Worm (Caenorhabditis elegans) whole organism, L4 larva: ENCODE results near the gene F13A2.3.
A peak's percentile ranks its signal among the peaks of the same experiment; 100 is the strongest.

Source experiments
- T26A8.4 ChIP-seq: fragments of 200-800 bp; sonication (Bioruptor generic); IDR thresholded peaks from 2 replicates; pipeline ENCODE4 v1.3.6; 2022; ENCODE audit warnings: missing genetic modification characterization, missing compliant biosample characterization
- Y48G9A.11 ChIP-seq: fragments of 200-800 bp; sonication (Bioruptor generic); IDR thresholded peaks from 2 replicates; pipeline ENCODE4 v1.3.6; 2022; ENCODE audit warnings: missing genetic modification reagents, missing genetic modification characterization, missing compliant biosample characterization
- attf-4 ChIP-seq: sonication (generic microtip); optimal IDR thresholded peaks from 3 replicates; lab custom pipeline; 2017; ENCODE audit warnings: missing biosample characterization, missing genetic modification characterization
- ceh-62 ChIP-seq: sonication (generic microtip); optimal IDR thresholded peaks from 2 replicates; lab custom pipeline; 2017; ENCODE audit warnings: missing biosample characterization, missing genetic modification characterization
- ces-1 ChIP-seq: fragments of 150-350 bp; sonication (generic microtip); optimal IDR thresholded peaks from 4 replicates; lab custom pipeline; 2014; ENCODE audit warnings: missing biosample characterization, missing genetic modification reagents, missing genetic modification characterization
- daf-8 ChIP-seq: fragments of 200-800 bp; sonication (Bioruptor generic); IDR thresholded peaks from 2 replicates; pipeline ENCODE4 v1.3.6; 2022; ENCODE audit warnings: missing genetic modification characterization, missing compliant biosample characterization
- dmd-6 ChIP-seq: fragments of 200-800 bp; sonication (Bioruptor generic); IDR thresholded peaks from 2 replicates; pipeline ENCODE4 v1.3.6; 2022; ENCODE audit warnings: missing genetic modification reagents, missing genetic modification characterization, missing compliant biosample characterization
- egl-43 ChIP-seq: fragments of 200-800 bp; sonication (Bioruptor generic); IDR thresholded peaks from 2 replicates; pipeline ENCODE4 v1.3.6; 2022; ENCODE audit warnings: missing genetic modification reagents, missing genetic modification characterization, missing compliant biosample characterization
- hlh-30 ChIP-seq: sonication (generic microtip); optimal IDR thresholded peaks from 2 replicates; lab custom pipeline; 2017; ENCODE audit warnings: antibody characterized with exemption, mild to moderate bottlenecking, missing genetic modification characterization, missing compliant biosample characterization; ENCODE audit not compliant: insufficient read depth
- lin-13 ChIP-seq: fragments of 150-350 bp; optimal IDR thresholded peaks from 2 replicates; lab custom pipeline; 2014; ENCODE audit warnings: missing biosample characterization, missing genetic modification reagents, missing genetic modification characterization
- lin-15B ChIP-seq: fragments of 150-350 bp; sonication (generic microtip); optimal IDR thresholded peaks from 3 replicates; lab custom pipeline; 2014; ENCODE audit warnings: missing biosample characterization, missing genetic modification characterization
- lin-38 ChIP-seq: fragments of 200-800 bp; sonication (Bioruptor generic); IDR thresholded peaks from 2 replicates; pipeline ENCODE4 v1.3.6; 2022; ENCODE audit warnings: missing genetic modification reagents, missing genetic modification characterization, missing compliant biosample characterization
- lsy-2 ChIP-seq, 2 experiments: fragments of 150-350 bp in 1 of 2; sonication (generic microtip) in 1 of 2; optimal IDR thresholded peaks; 2 replicates each; lab custom pipeline; 2014 to 2017; ENCODE audit warnings: missing biosample characterization in 2 of 2, missing genetic modification characterization in 2 of 2
- madf-5 ChIP-seq, 2 experiments: fragments of 200-800 bp; sonication (Bioruptor generic); IDR thresholded peaks; 2 replicates each; pipeline ENCODE4 v1.3.6; 2022; ENCODE audit warnings: missing compliant biosample characterization in 2 of 2, missing genetic modification characterization in 2 of 2
- mdl-1 ChIP-seq, 2 experiments: fragments of 150-350 bp in 1 of 2; sonication (generic microtip) in 1 of 2; optimal IDR thresholded peaks; 2 replicates each; lab custom pipeline; 2014 to 2017; ENCODE audit warnings: missing biosample characterization in 2 of 2, missing genetic modification characterization in 2 of 2
- mxl-2 ChIP-seq: fragments of 200-800 bp; sonication (Bioruptor generic); conservative IDR thresholded peaks from 2 replicates; pipeline ENCODE4 v1.3.6; 2022; ENCODE audit warnings: missing genetic modification reagents, missing genetic modification characterization, missing compliant biosample characterization
- nhr-25 ChIP-seq: sonication (generic microtip); optimal IDR thresholded peaks from 2 replicates; lab custom pipeline; 2017; ENCODE audit warnings: missing genetic modification characterization, mild to moderate bottlenecking, missing compliant biosample characterization, antibody characterized with exemption, moderate library complexity, borderline replicate concordance; ENCODE audit not compliant: insufficient read depth
- nhr-28 ChIP-seq: fragments of 150-350 bp; optimal IDR thresholded peaks from 2 replicates; lab custom pipeline; 2014; ENCODE audit warnings: missing biosample characterization, missing genetic modification characterization
- rbr-2 ChIP-seq: sonication (generic microtip); optimal IDR thresholded peaks from 2 replicates; lab custom pipeline; 2016; ENCODE audit warnings: missing genotype, missing genetic modification characterization, missing compliant biosample characterization
- sdz-12 ChIP-seq: fragments of 200-800 bp; sonication (Bioruptor generic); optimal IDR thresholded peaks from 2 replicates; lab custom pipeline; 2018; ENCODE audit warnings: mild to moderate bottlenecking, missing genetic modification characterization, missing compliant biosample characterization
- set-16 ChIP-seq: fragments of 200-800 bp; sonication (Bioruptor generic); IDR thresholded peaks from 2 replicates; pipeline ENCODE4 v1.3.6; 2022; ENCODE audit warnings: missing genetic modification reagents, missing genetic modification characterization, missing compliant biosample characterization
- unc-62 ChIP-seq, 3 experiments: fragments of 150-350 bp in 1 of 3; sonication (generic microtip); optimal IDR thresholded peaks in 2 of 3; peaks in 1 of 3; 1 replicate in 1 of 3; 2 replicates in 2 of 3; lab custom pipeline; 2014 to 2017; ENCODE audit warnings: missing biosample characterization in 3 of 3, missing genetic modification characterization in 3 of 3, missing genetic modification reagents in 3 of 3, missing genotype in 1 of 3
- zfp-2 ChIP-seq: sonication (generic microtip); optimal IDR thresholded peaks from 2 replicates; lab custom pipeline; 2016; ENCODE audit warnings: mild to moderate bottlenecking, missing genetic modification characterization, missing compliant biosample characterization
- zfp-3 ChIP-seq: fragments of 200-800 bp; sonication (Bioruptor generic); conservative IDR thresholded peaks from 2 replicates; pipeline ENCODE4 v1.3.6; 2022; ENCODE audit warnings: missing genetic modification reagents, missing genetic modification characterization, missing compliant biosample characterization
- ztf-11 ChIP-seq: fragments of 150-350 bp; optimal IDR thresholded peaks from 2 replicates; lab custom pipeline; 2014; ENCODE audit warnings: missing biosample characterization, missing genetic modification characterization

Gene F13A2.3

DNA sequence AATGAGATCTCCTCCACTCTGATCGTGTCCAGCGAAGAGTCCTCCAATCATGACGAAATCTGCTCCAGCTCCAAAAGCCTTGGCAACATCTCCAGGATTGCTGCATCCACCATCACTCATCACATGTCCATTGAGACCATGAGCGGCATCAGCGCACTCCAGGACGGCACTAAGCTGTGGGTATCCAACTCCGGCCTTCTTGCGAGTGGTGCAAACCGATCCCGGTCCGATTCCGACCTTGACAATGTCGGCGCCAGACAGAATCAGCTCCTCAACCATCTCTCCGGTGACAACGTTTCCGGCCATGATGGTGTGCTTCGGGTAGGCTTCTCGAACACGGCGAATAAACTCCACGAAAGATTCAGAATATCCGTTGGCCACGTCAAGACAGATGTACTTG lies 25.6 kb downstream of the F13A2.3 start:
- TF ChIP-seq lin-38 (GFP tag; lab: Robert Waterston, UW) (no peak), set-16 (GFP tag; lab: Robert Waterston, UW) (peak; percentile 55; the same call in 1 of the 2 replicates)
- TF ChIP-seq, all 104 proteins: peak for 1

DNA sequence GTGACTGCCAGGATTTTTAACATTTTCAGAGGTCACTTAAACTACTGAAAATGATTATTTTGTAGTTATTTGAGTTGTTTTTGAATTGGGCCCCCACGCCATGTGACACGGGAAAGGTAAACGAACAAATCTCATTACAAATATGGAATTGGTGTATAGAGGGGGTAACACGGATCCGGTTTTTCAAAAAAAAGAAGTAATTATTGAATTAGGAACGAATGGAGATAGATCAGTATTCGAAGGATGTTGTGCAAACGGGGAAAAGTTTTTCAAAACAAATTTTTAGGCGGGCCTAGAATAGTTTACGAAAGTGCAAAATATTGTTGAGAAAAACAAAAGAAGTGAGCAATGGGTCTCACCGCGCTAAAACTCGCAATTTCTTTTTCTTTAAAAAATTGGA lies 29.7 kb downstream of the F13A2.3 start, which contains the start of gene F32D1.11:
TSS of gene F32D1.11 (minus strand) at position 101 of the 400 bp plus-strand sequence.
- TF ChIP-seq attf-4 (tag; lab: Kevin White, UChicago) (no peak), lin-13 (GFP tag; lab: Kevin White, UChicago) (no peak), lin-15B (tag; lab: Kevin White, UChicago) (no peak), nhr-25 (tag; lab: Kevin White, UChicago) (no peak), madf-5 (GFP tag; IDR thresholded peaks at IDR 0.05; lab: Robert Waterston, UW) (no peak), egl-43 (GFP tag; lab: Robert Waterston, UW) (no peak), zfp-3 (GFP tag; lab: Robert Waterston, UW) (no peak), ceh-62 (tag; lab: Kevin White, UChicago) (no peak), daf-8 (GFP tag; lab: Robert Waterston, UW) (no peak)
- TF ChIP-seq, all 104 proteins: peak for 0

ce11 chrV:4364517-4364916 lies 31.6 kb downstream of the F13A2.3 start, which contains the start of gene grl-13:
TSS of gene grl-13 (minus strand) at chrV:4364617.
- TF ChIP-seq zfp-2 (tag; lab: Kevin White, UChicago) = no peak
- TF ChIP-seq unc-62 (GFP tag; optimal IDR thresholded peaks at IDR 0.05 in 1 of 2; lab: Kevin White, UChicago) = peak in 1 of 2 experiments; percentile 30
- TF ChIP-seq unc-62 (tag; optimal IDR thresholded peaks at IDR 0.05; lab: Kevin White, UChicago) = no peak

- TF ChIP-seq nhr-28 (tag; lab: Kevin White, UChicago) = peak; percentile 1
- TF ChIP-seq T26A8.4 (GFP tag; lab: Robert Waterston, UW) = no peak
- peak in 1 of 2 experiments; percentile 83 for TF ChIP-seq unc-62 (GFP tag; optimal IDR thresholded peaks at IDR 0.05 in 1 of 2; lab: Kevin White, UChicago)
- no peak for TF ChIP-seq unc-62 (tag; optimal IDR thresholded peaks at IDR 0.05; lab: Kevin White, UChicago)
- TF ChIP-seq mdl-1 (tag; optimal IDR thresholded peaks at IDR 0.05; lab: Kevin White, UChicago) = peak in 1 of 2 experiments; percentile 14
- no peak for TF ChIP-seq Y48G9A.11 (GFP tag; lab: Robert Waterston, UW)
- TF ChIP-seq ztf-11 (tag; lab: Kevin White, UChicago) = no peak
- TF ChIP-seq, all 104 proteins: peak for 3
Measured at ce11 chrV:4361505-4361904, 34.7 kb downstream of the F13A2.3 start, which contains the start of gene F32D1.3. TSS of gene F32D1.3 (minus strand) at chrV:4361569.

- peak in 1 of 2 experiments; percentile 88 for TF ChIP-seq unc-62 (GFP tag; optimal IDR thresholded peaks at IDR 0.05 in 1 of 2; lab: Kevin White, UChicago)
- no peak for TF ChIP-seq unc-62 (tag; optimal IDR thresholded peaks at IDR 0.05; lab: Kevin White, UChicago)
- TF ChIP-seq hlh-30 (tag; lab: Kevin White, UChicago) = no peak
- no peak for TF ChIP-seq rbr-2 (tag; lab: Kevin White, UChicago)
- peak; percentile 20; the same call in 1 of the 2 replicates for TF ChIP-seq dmd-6 (GFP tag; lab: Robert Waterston, UW)
- no peak for TF ChIP-seq lin-13 (GFP tag; lab: Kevin White, UChicago)
Measured at ce11 chrV:4360018-4360417, 36.1 kb downstream of the F13A2.3 start.

ce11 chrV:4359127-4359526 lies 37.0 kb downstream of the F13A2.3 start:
- no peak for TF ChIP-seq sdz-12 (GFP tag; lab: Kevin White, UChicago)
- peak in 1 of 2 experiments; percentile 5 for TF ChIP-seq unc-62 (GFP tag; optimal IDR thresholded peaks at IDR 0.05 in 1 of 2; lab: Kevin White, UChicago)
- TF ChIP-seq unc-62 (tag; optimal IDR thresholded peaks at IDR 0.05; lab: Kevin White, UChicago) = no peak

DNA sequence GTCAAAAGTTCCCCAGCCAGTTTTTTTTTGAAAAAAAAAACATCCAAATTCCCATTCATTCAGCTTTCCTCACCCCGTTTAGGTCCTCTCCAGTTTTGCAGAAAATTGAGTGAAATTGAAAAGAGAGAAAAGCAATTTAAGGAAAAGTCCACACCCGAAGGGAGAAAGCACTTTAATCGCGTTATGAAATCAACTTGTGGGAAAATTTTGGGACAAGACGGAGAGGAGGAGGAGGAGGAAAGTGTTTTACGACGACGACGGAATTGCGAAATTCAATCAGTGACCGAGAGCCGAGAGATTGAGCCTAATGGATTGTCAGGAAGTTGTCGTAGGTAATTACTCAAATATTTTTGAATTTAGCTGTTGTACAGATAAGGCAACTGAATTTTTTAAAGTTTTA lies 38.8 kb downstream of the F13A2.3 start:
- peak in 1 of 2 experiments; percentile 39 for TF ChIP-seq lsy-2 (tag; optimal IDR thresholded peaks at IDR 0.05; lab: Kevin White, UChicago)
- TF ChIP-seq ces-1 = peak; percentile 56
- no peak for TF ChIP-seq mxl-2 (GFP tag; lab: Robert Waterston, UW)
- TF ChIP-seq, all 104 proteins: peak for 2
